Worm (Caenorhabditis elegans): ENCODE measurements around the gene sru-19.
A peak's percentile ranks its signal among the peaks of the same experiment; 100 is the strongest.
"Not testable (repeated sequence)": the region's sequence is repeated elsewhere in the genome, so short reads cannot be mapped to it uniquely, and the experiment has no call there.

sru-19 gene

ce11 chrIV:12495196-12495595 is 3.1 kb upstream of the sru-19 start, which contains the start of gene sru-20:
TSS of gene sru-20 (plus strand) at chrIV:12495496.
- TF ChIP-seq T26A8.4 (GFP tag; IDR thresholded peaks at IDR 0.05) (no peak), skn-1 (tag; optimal IDR thresholded peaks at IDR 0.05) (no peak), zag-1 (tag; optimal IDR thresholded peaks at IDR 0.05) (no peak), F44E2.7 (GFP tag; IDR thresholded peaks at IDR 0.05) (no peak), jun-1 (tag; optimal IDR thresholded peaks at IDR 0.05) (no peak), lin-29 (GFP tag; IDR thresholded peaks at IDR 0.05) (no peak), nhr-6 (tag; optimal IDR thresholded peaks at IDR 0.05) (no peak), nhr-42 (GFP tag; IDR thresholded peaks at IDR 0.05) (no peak), lin-15B (tag; optimal IDR thresholded peaks at IDR 0.05) (no peak), unc-130 (GFP tag; optimal IDR thresholded peaks at IDR 0.05) (no peak), mdl-1 (tag; optimal IDR thresholded peaks at IDR 0.05) (no peak), lin-39 (tag; optimal IDR thresholded peaks at IDR 0.05) (no peak), nhr-48 (tag; optimal IDR thresholded peaks at IDR 0.05) (no peak), madf-9 (GFP tag; conservative IDR thresholded peaks at IDR 0.05) (no peak), Y48G9A.11 (GFP tag; IDR thresholded peaks at IDR 0.05) (no peak), gei-8 (GFP tag; optimal IDR thresholded peaks at IDR 0.05) (no peak), ztf-7 (tag; optimal IDR thresholded peaks at IDR 0.05) (no peak), ceh-62 (tag; optimal IDR thresholded peaks at IDR 0.05) (no peak), hlh-30 (tag; optimal IDR thresholded peaks at IDR 0.05; ENCODE audit: insufficient read depth) (no peak), nhr-10 (tag; optimal IDR thresholded peaks at IDR 0.05) (no peak)

- TF ChIP-seq attf-4 (tag; optimal IDR thresholded peaks at IDR 0.05) (no peak), daf-8 (GFP tag; IDR thresholded peaks at IDR 0.05) (no peak)
These were observed 3.6 kb downstream of the sru-19 start, which contains the start of gene sru-18 for ce11 chrIV:12501956-12502355. TSS of gene sru-18 (plus strand) at chrIV:12502256.

ce11 chrIV:12505397-12505796 is 7.1 kb downstream of the sru-19 start, which contains the start of gene sru-17:
TSS of gene sru-17 (plus strand) at chrIV:12505697.
- TF ChIP-seq jun-1 (tag; optimal IDR thresholded peaks at IDR 0.05); F49E8.2 (tag; optimal IDR thresholded peaks at IDR 0.05; ENCODE audit: borderline replicate concordance); gei-8 (GFP tag; optimal IDR thresholded peaks at IDR 0.05): not testable (repeated sequence)

ce11 chrIV:12520150-12520549 is 21.8 kb downstream of the sru-19 start, which contains the start of gene tsp-4:
TSS of gene tsp-4 (minus strand) at chrIV:12520250.
- peak in 1 of 2 experiments; percentile 16 for TF ChIP-seq unc-62 (GFP tag; optimal IDR thresholded peaks at IDR 0.05 in 1 of 2)
- TF ChIP-seq unc-62 (tag; optimal IDR thresholded peaks at IDR 0.05) = no peak
- TF ChIP-seq hif-1 (tag; optimal IDR thresholded peaks at IDR 0.05) = no peak

ce11 chrIV:12522521-12522920 is 24.2 kb downstream of the sru-19 start, which contains the start of gene sru-13:
TSS of gene sru-13 (minus strand) at chrIV:12522621.
- TF ChIP-seq egl-27 (tag; optimal IDR thresholded peaks at IDR 0.05) = no peak
- TF ChIP-seq aha-1 (tag) = peak; percentile 75

- peak in 1 of 2 experiments; percentile 58 for TF ChIP-seq unc-62 (GFP tag; optimal IDR thresholded peaks at IDR 0.05 in 1 of 2)
- TF ChIP-seq unc-62 (tag; optimal IDR thresholded peaks at IDR 0.05) = no peak
- TF ChIP-seq sdz-12 (GFP tag; optimal IDR thresholded peaks at IDR 0.05) = no peak
These were observed 27.1 kb downstream of the sru-19 start, which contains the start of gene eak-4 for ce11 chrIV:12525409-12525808. TSS of gene eak-4 (minus strand) at chrIV:12525509.

ce11 chrIV:12527217-12527616 is 28.9 kb downstream of the sru-19 start, which contains the start of gene F53B2.8:
TSS of gene F53B2.8 (minus strand) at chrIV:12527396.
- no peak for TF ChIP-seq ZK337.2 (GFP tag; IDR thresholded peaks at IDR 0.05)
- no peak for TF ChIP-seq sdz-12 (GFP tag; optimal IDR thresholded peaks at IDR 0.05)
- peak; percentile 50 for TF ChIP-seq T20F7.1 (GFP tag; optimal IDR thresholded peaks at IDR 0.05)
- no peak for TF ChIP-seq hmg-1.1 (GFP tag; IDR thresholded peaks at IDR 0.05)
- no peak for TF ChIP-seq set-16 (GFP tag; IDR thresholded peaks at IDR 0.05)
- TF ChIP-seq nhr-77 (tag; optimal IDR thresholded peaks at IDR 0.05) = peak; percentile 56
- TF ChIP-seq R02D3.7 (tag; optimal IDR thresholded peaks at IDR 0.05) = no peak
- peak; percentile 23 for TF ChIP-seq nhr-48 (tag; optimal IDR thresholded peaks at IDR 0.05)
- no peak for TF ChIP-seq unc-130 (GFP tag; optimal IDR thresholded peaks at IDR 0.05)
- no peak for TF ChIP-seq mep-1 (tag; optimal IDR thresholded peaks at IDR 0.05)
- no peak for TF ChIP-seq F49E8.2 (tag; optimal IDR thresholded peaks at IDR 0.05; ENCODE audit: borderline replicate concordance)
- peak; percentile 48; the same call in 1 of the 2 replicates for TF ChIP-seq lin-1 (GFP tag; IDR thresholded peaks at IDR 0.05)
- no peak for TF ChIP-seq nhr-76 (tag; optimal IDR thresholded peaks at IDR 0.05)
- 0 out of 2 replicates have a peak, but pooled peaks have one; percentile 38 for TF ChIP-seq php-3 (GFP tag; IDR thresholded peaks at IDR 0.05)
- TF ChIP-seq hif-1 (tag; optimal IDR thresholded peaks at IDR 0.05) = no peak
- TF ChIP-seq tra-1 (GFP tag; IDR thresholded peaks at IDR 0.05) = no peak
- TF ChIP-seq Y105C5A.15 (GFP tag; IDR thresholded peaks at IDR 0.05) = no peak
